Fruit fly (Drosophila melanogaster): ENCODE results near the gene croc.

The croc gene

dm6 chr3L:21476429-21477006 is at the start of gene croc:
TSS of gene croc (minus strand) at chr3L:21476479.
- no peak for TF ChIP-seq psq (optimal IDR thresholded peaks at IDR 0.05)
- TF ChIP-seq Sin3A (optimal IDR thresholded peaks at IDR 0.05), result no peak
- TF ChIP-seq ttk (optimal IDR thresholded peaks at IDR 0.05), result no peak
- no peak for TF ChIP-seq h (optimal IDR thresholded peaks at IDR 0.05)
- TF ChIP-seq insv (optimal IDR thresholded peaks at IDR 0.05), result no peak
- no peak for TF ChIP-seq Myc (optimal IDR thresholded peaks at IDR 0.05)

dm6 chr3L:21524071-21524889 is 48.0 kb upstream of the croc start:
- TF ChIP-seq Sin3A (optimal IDR thresholded peaks at IDR 0.05), result no peak
- TF ChIP-seq psq (optimal IDR thresholded peaks at IDR 0.05), result no peak
- TF ChIP-seq h (optimal IDR thresholded peaks at IDR 0.05), result no peak
- no peak for TF ChIP-seq ttk (optimal IDR thresholded peaks at IDR 0.05)
- TF ChIP-seq insv (optimal IDR thresholded peaks at IDR 0.05), result no peak
- no peak for TF ChIP-seq Myc (optimal IDR thresholded peaks at IDR 0.05)

dm6 chr3L:21523059-21523836 is 47.0 kb upstream of the croc start, which contains the start of gene CG7611:
TSS of gene CG7611 (plus strand) at chr3L:21523186.
- no peak for TF ChIP-seq psq (optimal IDR thresholded peaks at IDR 0.05)
- no peak for TF ChIP-seq h (optimal IDR thresholded peaks at IDR 0.05)
- no peak for TF ChIP-seq insv (optimal IDR thresholded peaks at IDR 0.05)
- no peak for TF ChIP-seq Myc (optimal IDR thresholded peaks at IDR 0.05)
- no peak for TF ChIP-seq ttk (optimal IDR thresholded peaks at IDR 0.05)
- no peak for TF ChIP-seq Sin3A (optimal IDR thresholded peaks at IDR 0.05)

- TF ChIP-seq h (optimal IDR thresholded peaks at IDR 0.05), result no peak
- no peak for TF ChIP-seq Sin3A (optimal IDR thresholded peaks at IDR 0.05)
- TF ChIP-seq psq (optimal IDR thresholded peaks at IDR 0.05), result no peak
- TF ChIP-seq ttk (optimal IDR thresholded peaks at IDR 0.05), result no peak
- TF ChIP-seq insv (optimal IDR thresholded peaks at IDR 0.05), result no peak
- no peak for TF ChIP-seq Myc (optimal IDR thresholded peaks at IDR 0.05)
Observed at dm6 chr3L:21518345-21518744, 42.1 kb upstream of the croc start.

- TF ChIP-seq h (optimal IDR thresholded peaks at IDR 0.05) (no peak), insv (optimal IDR thresholded peaks at IDR 0.05) (no peak), Sin3A (optimal IDR thresholded peaks at IDR 0.05) (no peak), ttk (optimal IDR thresholded peaks at IDR 0.05) (no peak), psq (optimal IDR thresholded peaks at IDR 0.05) (no peak), Myc (optimal IDR thresholded peaks at IDR 0.05) (no peak)
Observed at dm6 chr3L:21516716-21517266, 40.5 kb upstream of the croc start.

- TF ChIP-seq insv (optimal IDR thresholded peaks at IDR 0.05) (no peak), ttk (optimal IDR thresholded peaks at IDR 0.05) (no peak), Myc (optimal IDR thresholded peaks at IDR 0.05) (no peak), Sin3A (optimal IDR thresholded peaks at IDR 0.05) (no peak)
Observed at dm6 chr3L:21515823-21516715, 39.8 kb upstream of the croc start, which contains the start of the genes SAK and Cdk12. TSS of gene SAK (minus strand) at chr3L:21515887. TSS of gene Cdk12 (plus strand) at chr3L:21516306.

- TF ChIP-seq insv (optimal IDR thresholded peaks at IDR 0.05), result no peak
- TF ChIP-seq psq (optimal IDR thresholded peaks at IDR 0.05), result no peak
- no peak for TF ChIP-seq Myc (optimal IDR thresholded peaks at IDR 0.05)
- no peak for TF ChIP-seq ttk (optimal IDR thresholded peaks at IDR 0.05)
- TF ChIP-seq Sin3A (optimal IDR thresholded peaks at IDR 0.05), result no peak
- TF ChIP-seq h (optimal IDR thresholded peaks at IDR 0.05), result no peak
Observed at dm6 chr3L:21509488-21510122, 33.3 kb upstream of the croc start.

dm6 chr3L:21508621-21509020 is 32.3 kb upstream of the croc start:
- TF ChIP-seq insv (optimal IDR thresholded peaks at IDR 0.05) (no peak), h (optimal IDR thresholded peaks at IDR 0.05) (no peak), ttk (optimal IDR thresholded peaks at IDR 0.05) (no peak), Sin3A (optimal IDR thresholded peaks at IDR 0.05) (no peak), psq (optimal IDR thresholded peaks at IDR 0.05) (no peak), Myc (optimal IDR thresholded peaks at IDR 0.05) (no peak)

dm6 chr3L:21507955-21508354 is 31.7 kb upstream of the croc start:
- no peak for TF ChIP-seq psq (optimal IDR thresholded peaks at IDR 0.05)
- no peak for TF ChIP-seq Sin3A (optimal IDR thresholded peaks at IDR 0.05)
- TF ChIP-seq Myc (optimal IDR thresholded peaks at IDR 0.05), result no peak
- no peak for TF ChIP-seq h (optimal IDR thresholded peaks at IDR 0.05)
- no peak for TF ChIP-seq ttk (optimal IDR thresholded peaks at IDR 0.05)
- no peak for TF ChIP-seq insv (optimal IDR thresholded peaks at IDR 0.05)

dm6 chr3L:21507354-21507928 is 31.2 kb upstream of the croc start, which contains the start of the genes Glg1 and M6:
TSS of gene Glg1 (minus strand) at chr3L:21507538.
TSS of gene M6 (plus strand) at chr3L:21507852.
- TF ChIP-seq h (optimal IDR thresholded peaks at IDR 0.05) (no peak), ttk (optimal IDR thresholded peaks at IDR 0.05) (no peak), Sin3A (optimal IDR thresholded peaks at IDR 0.05) (no peak), Myc (optimal IDR thresholded peaks at IDR 0.05) (no peak), psq (optimal IDR thresholded peaks at IDR 0.05) (no peak), insv (optimal IDR thresholded peaks at IDR 0.05) (no peak)
